Worm (Caenorhabditis elegans): ENCODE measurements around the gene ebax-1.

- no peak for TF ChIP-seq rnt-1 (tag; optimal IDR thresholded peaks at IDR 0.05)
- no peak for TF ChIP-seq efl-1 (optimal IDR thresholded peaks at IDR 0.05)
- TF ChIP-seq efl-1 (GFP tag; optimal IDR thresholded peaks at IDR 0.05 in 1 of 2), result no peak
- no peak for TF ChIP-seq lir-3 (tag; optimal IDR thresholded peaks at IDR 0.05; ENCODE audit: poor library complexity)
- no peak for TF ChIP-seq F16B12.6 (tag; optimal IDR thresholded peaks at IDR 0.05)
- no peak for TF ChIP-seq dpl-1 (GFP tag; optimal IDR thresholded peaks at IDR 0.05)
- TF ChIP-seq lin-13 (GFP tag; optimal IDR thresholded peaks at IDR 0.05), result no peak
- TF ChIP-seq unc-62 (GFP tag; optimal IDR thresholded peaks at IDR 0.05), result no peak
- no peak for TF ChIP-seq pqm-1 (tag; optimal IDR thresholded peaks at IDR 0.05)
- no peak for TF ChIP-seq tbx-2 (tag; optimal IDR thresholded peaks at IDR 0.05)
Measured at ce11 chrIV:10288575-10288974, 1.8 kb downstream of the ebax-1 start.

Measured in whole organism, L1 larva.